Fruit fly (Drosophila melanogaster): ENCODE data around the gene CG4592.
A peak's percentile ranks its signal among the peaks of the same experiment; 100 is the strongest.

CG4592 gene

DNA sequence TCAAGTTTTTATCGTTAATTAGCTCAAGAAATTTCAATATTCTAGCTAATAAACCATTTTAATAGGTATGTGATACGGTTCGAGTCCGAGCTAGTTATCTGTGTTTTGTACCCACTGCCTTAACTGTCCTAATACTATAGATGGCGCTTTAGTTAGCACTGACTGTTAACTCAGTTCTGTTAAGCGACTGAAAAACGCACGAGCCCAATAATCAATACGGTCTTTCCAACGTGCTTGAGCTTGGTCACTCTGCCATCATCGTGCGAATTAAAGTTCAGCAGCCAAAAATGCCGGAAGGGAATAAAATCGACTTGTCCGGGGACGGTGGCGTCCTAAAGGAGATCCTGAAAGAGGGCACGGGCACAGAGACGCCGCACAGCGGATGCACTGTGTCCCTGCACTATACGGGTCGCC lies 33.6 kb upstream of the CG4592 start, which contains the start of gene Fkbp59 (continued):
- TF ChIP-seq dm (GFP tag; optimal IDR thresholded peaks at IDR 0.05) (peak; percentile 66), kay (GFP tag; optimal IDR thresholded peaks at IDR 0.05) (no peak), Dref (GFP tag; IDR thresholded peaks at IDR 0.05) (peak; percentile 40; the same call in 1 of the 2 replicates), CG7963 (GFP tag; IDR thresholded peaks at IDR 0.05; ENCODE audit: partially characterized antibody) (peak; percentile 90), inv (GFP tag; IDR thresholded peaks at IDR 0.05; ENCODE audit: partially characterized antibody) (peak; percentile 55), CG16779 (GFP tag; IDR thresholded peaks at IDR 0.05) (no peak), CG12391 (tag; optimal IDR thresholded peaks at IDR 0.05) (peak; percentile 22), NFAT (GFP tag; IDR thresholded peaks at IDR 0.05) (peak; percentile 27; the same call in 1 of the 2 replicates), Hmr (GFP tag; optimal IDR thresholded peaks at IDR 0.05) (peak; percentile 48), pzg (GFP tag; optimal IDR thresholded peaks at IDR 0.05) (peak; percentile 78), CG3726 (GFP tag; IDR thresholded peaks at IDR 0.05) (no peak), her (GFP tag; optimal IDR thresholded peaks at IDR 0.05) (peak; percentile 69), salm (tag; optimal IDR thresholded peaks at IDR 0.05) (no peak), tna (GFP tag; IDR thresholded peaks at IDR 0.05; ENCODE audit: partially characterized antibody) (peak; percentile 99), CG13287 (GFP tag; IDR thresholded peaks at IDR 0.05; ENCODE audit: partially characterized antibody) (peak; percentile 82), Myb (GFP tag; optimal IDR thresholded peaks at IDR 0.05) (peak; percentile 39), Scr (GFP tag; IDR thresholded peaks at IDR 0.05; ENCODE audit: partially characterized antibody) (peak; percentile 76), ro (GFP tag; IDR thresholded peaks at IDR 0.05) (no peak), Bgb (GFP tag; IDR thresholded peaks at IDR 0.05; ENCODE audit: partially characterized antibody) (peak; percentile 97), MESR4 (GFP tag; optimal IDR thresholded peaks at IDR 0.05) (peak; percentile 66), CG31365 (tag; optimal IDR thresholded peaks at IDR 0.05) (peak; percentile 19), trh (GFP tag; optimal IDR thresholded peaks at IDR 0.05) (no peak), Hr51 (GFP tag; optimal IDR thresholded peaks at IDR 0.05) (peak in 1 of 2 experiments; percentile 37), rib (GFP tag; IDR thresholded peaks at IDR 0.05) (0 out of 2 replicates have a peak, but pooled peaks have one; percentile 47), Ravus (GFP tag; IDR thresholded peaks at IDR 0.05) (no peak), CG3847 (GFP tag; IDR thresholded peaks at IDR 0.05) (peak; percentile 21; the same call in 1 of the 2 replicates), CG2116 (GFP tag; optimal IDR thresholded peaks at IDR 0.05) (peak; percentile 33), CG31224 (GFP tag; IDR thresholded peaks at IDR 0.05) (no peak), CG13123 (GFP tag; optimal IDR thresholded peaks at IDR 0.05) (no peak), CG6254 (GFP tag; optimal IDR thresholded peaks at IDR 0.05) (no peak), fd3F (GFP tag; optimal IDR thresholded peaks at IDR 0.05) (no peak), CG14667 (GFP tag; IDR thresholded peaks at IDR 0.05) (no peak), CG14710 (tag; optimal IDR thresholded peaks at IDR 0.05) (peak; percentile 27), CG10267 (tag; optimal IDR thresholded peaks at IDR 0.05) (peak; percentile 31), zen2 (GFP tag; IDR thresholded peaks at IDR 0.05; ENCODE audit: partially characterized antibody) (peak; percentile 29; the same call in 1 of the 3 replicates), Hsf (GFP tag; optimal IDR thresholded peaks at IDR 0.05) (peak; percentile 17), CG13894 (tag; optimal IDR thresholded peaks at IDR 0.05) (peak; percentile 25), abd-A (tag; optimal IDR thresholded peaks at IDR 0.05) (peak; percentile 63), Deaf1 (tag; optimal IDR thresholded peaks at IDR 0.05) (peak; percentile 6), CG42726 (GFP tag; IDR thresholded peaks at IDR 0.05; ENCODE audit: partially characterized antibody) (peak; percentile 40; the same call in 1 of the 2 replicates), CG2712 (tag; optimal IDR thresholded peaks at IDR 0.05) (peak; percentile 51), CG12659 (GFP tag; optimal IDR thresholded peaks at IDR 0.05) (peak; percentile 37), hbn (GFP tag; IDR thresholded peaks at IDR 0.05; ENCODE audit: partially characterized antibody) (no peak), zfh1 (GFP tag; IDR thresholded peaks at IDR 0.05) (peak; percentile 14; the same call in 1 of the 3 replicates), CG15601 (tag; optimal IDR thresholded peaks at IDR 0.05) (peak; percentile 14), CG9437 (GFP tag; optimal IDR thresholded peaks at IDR 0.05) (no peak), CG2889 (GFP tag; IDR thresholded peaks at IDR 0.05) (no peak), Xrp1 (GFP tag; IDR thresholded peaks at IDR 0.05) (no peak), Vsx1 (GFP tag; optimal IDR thresholded peaks at IDR 0.05) (peak; percentile 99)
